In the genomic region with DNA sequence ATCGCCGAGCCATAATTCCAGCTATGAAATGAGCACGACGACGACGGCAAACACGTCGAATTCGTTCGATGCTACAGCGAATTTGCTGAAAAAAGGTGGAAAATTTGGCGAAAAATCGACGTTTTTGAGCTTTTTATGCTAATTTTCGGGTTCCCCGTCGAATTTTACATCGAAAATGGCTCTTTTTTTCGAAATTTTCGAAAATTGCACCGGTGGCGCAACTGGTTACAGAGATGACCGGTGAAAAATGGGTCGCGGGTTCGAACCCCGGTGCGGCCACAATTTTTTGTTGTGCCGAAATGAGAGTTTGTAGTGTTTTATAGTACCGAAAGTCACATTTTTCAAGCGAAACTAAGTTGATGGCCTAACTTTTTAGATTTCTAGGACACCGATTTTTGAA, we compare ENCODE assay signal across 2 worm cellular contexts.
A peak's percentile ranks its signal among the peaks of the same experiment; 100 is the strongest.
TF ChIP-seq lines count a peak whose summit lies in the region.

No protein-coding gene starts in this region.

TF ChIP-seq in whole organism, L4 larva, 104 proteins besides CTCF, POLR2A, EP300 and RAD21:
- TF ChIP-seq lin-38 (GFP tag; IDR thresholded peaks at IDR 0.05; lab: Robert Waterston, UW) = no peak
- TF ChIP-seq php-3 (GFP tag; IDR thresholded peaks at IDR 0.05; lab: Robert Waterston, UW) = 0 out of 2 replicates have a peak, but pooled peaks have one; percentile 15

TF ChIP-seq in whole organism, young adult, 124 proteins besides CTCF, POLR2A, EP300 and RAD21:
- peak; percentile 70 for TF ChIP-seq tbp1 (GFP tag; optimal IDR thresholded peaks at IDR 0.05; lab: Kevin White, UChicago)
- TF ChIP-seq rpc-1 (optimal IDR thresholded peaks at IDR 0.05; lab: Kevin White, UChicago) = no peak
- peak; percentile 53 for TF ChIP-seq rpc-1 (tag; optimal IDR thresholded peaks at IDR 0.05; lab: Kevin White, UChicago)
- TF ChIP-seq Y95B8A.8 (GFP tag; IDR thresholded peaks at IDR 0.05; lab: Robert Waterston, UW) = no peak
- 0 out of 2 replicates have a peak, but pooled peaks have one; percentile 3 for TF ChIP-seq zfh-2 (GFP tag; conservative IDR thresholded peaks at IDR 0.05; lab: Robert Waterston, UW)
